Worm (Caenorhabditis elegans): ENCODE data around the gene R05D3.8.
A peak's percentile ranks its signal among the peaks of the same experiment; 100 is the strongest.
"Not testable (repeated sequence)": the region's sequence is repeated elsewhere in the genome, so short reads cannot be mapped to it uniquely, and the experiment has no call there.

R05D3.8 gene

DNA sequence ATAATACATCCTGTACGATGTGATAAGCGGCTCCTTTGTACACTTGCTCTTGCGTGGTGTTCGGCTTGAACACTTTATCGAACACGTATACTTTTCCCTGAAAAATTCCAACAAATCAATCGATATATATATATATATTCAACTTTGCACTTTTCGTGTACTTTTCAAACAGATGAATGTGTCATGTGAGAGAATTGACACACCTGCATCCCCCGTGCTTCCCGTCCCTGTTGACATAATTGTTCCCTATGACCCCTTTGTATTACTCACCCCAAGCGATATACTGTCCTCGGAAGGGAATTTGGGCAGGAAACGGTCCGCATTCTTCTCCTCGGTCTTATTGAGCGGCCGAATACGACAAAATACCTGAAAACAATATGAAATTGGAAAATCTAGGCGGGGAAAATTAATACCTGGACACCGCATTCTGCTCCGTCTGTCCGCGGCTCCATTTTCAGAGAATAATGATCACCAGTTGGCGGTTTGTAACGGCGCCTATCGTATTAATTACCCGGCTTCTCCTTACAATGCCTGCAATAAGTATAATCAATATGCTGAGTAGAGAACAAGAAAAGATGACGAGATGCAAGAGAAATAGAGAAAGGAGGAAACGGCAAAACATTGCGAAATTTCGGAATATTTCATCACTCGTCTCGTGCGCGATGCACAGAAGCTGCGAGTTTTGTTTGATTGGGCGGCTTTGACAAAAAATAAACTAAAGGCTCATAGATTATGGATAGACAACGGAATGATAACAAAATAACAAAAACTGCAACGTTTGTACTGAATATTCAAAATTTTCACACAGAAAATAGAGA, 3.3 kb downstream of the R05D3.8 start, which contains the start of gene unc-116:
Gene unc-116, minus strand, starts transcription at position 531 of the 818 bp plus-strand sequence.
- TF ChIP-seq odd-2 (tag; optimal IDR thresholded peaks at IDR 0.05) = no peak
- peak; percentile 44 for TF ChIP-seq ceh-48 (tag; optimal IDR thresholded peaks at IDR 0.05)
- TF ChIP-seq ceh-14 (tag; optimal IDR thresholded peaks at IDR 0.05) = no peak
- TF ChIP-seq hlh-13 (GFP tag; optimal IDR thresholded peaks at IDR 0.05) = no peak
- peak; percentile 20 for TF ChIP-seq nfya-1 (tag; optimal IDR thresholded peaks at IDR 0.05)
- no peak for TF ChIP-seq pros-1 (tag; optimal IDR thresholded peaks at IDR 0.05)
- no peak for TF ChIP-seq npax-4 (tag; optimal IDR thresholded peaks at IDR 0.05)
- no peak for TF ChIP-seq ref-2 (tag; optimal IDR thresholded peaks at IDR 0.05)
- no peak for TF ChIP-seq hlh-8 (tag; optimal IDR thresholded peaks at IDR 0.05)
- TF ChIP-seq unc-55 (GFP tag; optimal IDR thresholded peaks at IDR 0.05) = peak; percentile 59
- peak; percentile 11; the same call in 1 of the 2 replicates for TF ChIP-seq sox-2 (GFP tag; IDR thresholded peaks at IDR 0.05)
- TF ChIP-seq pax-1 (tag; optimal IDR thresholded peaks at IDR 0.05) = no peak
- TF ChIP-seq hlh-30 (tag; optimal IDR thresholded peaks at IDR 0.05; ENCODE audit: insufficient read depth) = peak; percentile 86
- peak; percentile 3 for TF ChIP-seq unc-42 (tag; optimal IDR thresholded peaks at IDR 0.05)
- no peak for TF ChIP-seq C38D4.7 (GFP tag; optimal IDR thresholded peaks at IDR 0.05)
- TF ChIP-seq ceh-22 (tag; optimal IDR thresholded peaks at IDR 0.05) = no peak
- TF ChIP-seq syd-9 (tag; optimal IDR thresholded peaks at IDR 0.05) = no peak
- TF ChIP-seq ama-1 (optimal IDR thresholded peaks at IDR 0.05) = peak; percentile 47
- no peak for TF ChIP-seq tbx-7 (tag; optimal IDR thresholded peaks at IDR 0.05)
- TF ChIP-seq elt-4 (tag; optimal IDR thresholded peaks at IDR 0.05) = no peak
- peak; percentile 5 for TF ChIP-seq ceh-31 (tag; optimal IDR thresholded peaks at IDR 0.05)
- TF ChIP-seq ets-4 (tag; optimal IDR thresholded peaks at IDR 0.05) = no peak
- TF ChIP-seq ceh-30 (tag; optimal IDR thresholded peaks at IDR 0.05) = no peak

DNA sequence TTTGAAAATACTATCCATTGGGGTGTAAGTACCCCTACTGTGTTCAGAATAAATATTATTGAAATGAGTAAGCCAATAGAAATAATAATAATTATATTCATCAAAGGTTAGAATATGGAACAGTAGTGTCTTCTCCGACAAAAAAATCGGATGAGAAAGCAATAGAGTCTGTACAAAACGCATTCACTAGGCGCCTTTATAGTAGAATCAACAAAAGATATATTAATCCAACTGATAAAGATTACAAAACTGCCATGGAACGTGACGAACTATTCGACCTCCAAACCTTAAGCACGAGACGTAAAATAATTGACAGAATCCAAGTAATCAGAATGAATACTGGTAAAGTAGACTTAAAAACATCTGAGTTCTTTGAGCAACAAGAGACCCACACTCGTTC, 10.3 kb downstream of the R05D3.8 start, which contains the start of gene clc-29:
Gene clc-29, minus strand, starts transcription at position 101 of the 400 bp plus-strand sequence.
- not testable (repeated sequence) for TF ChIP-seq eyg-1, pat-9, ceh-9 (tag; optimal IDR thresholded peaks at IDR 0.05)

DNA sequence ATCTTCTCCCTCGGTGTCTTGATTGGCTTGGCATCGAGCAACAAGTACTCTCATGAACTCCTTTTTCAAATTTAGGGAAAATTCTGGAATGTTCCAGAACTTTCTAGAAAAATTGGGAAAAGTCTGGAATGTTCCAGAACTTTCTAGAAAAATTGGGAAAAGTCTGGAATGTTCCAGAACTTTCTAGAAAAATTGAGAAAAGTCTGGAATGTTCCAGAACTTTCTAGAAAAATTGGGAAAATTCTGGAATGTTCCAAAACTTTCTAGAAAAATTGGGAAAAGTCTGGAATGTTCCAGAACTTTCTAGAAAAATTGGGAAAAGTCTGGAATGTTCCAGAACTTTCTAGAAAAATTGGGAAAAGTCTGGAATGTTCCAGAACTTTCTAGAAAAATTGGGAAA, 13.8 kb downstream of the R05D3.8 start, which contains the start of gene ZC262.7:
Gene ZC262.7, minus strand, starts transcription at position 54 of the 400 bp plus-strand sequence.
- not testable (repeated sequence) for TF ChIP-seq unc-42, fkh-6, fax-1 (tag; optimal IDR thresholded peaks at IDR 0.05)

DNA sequence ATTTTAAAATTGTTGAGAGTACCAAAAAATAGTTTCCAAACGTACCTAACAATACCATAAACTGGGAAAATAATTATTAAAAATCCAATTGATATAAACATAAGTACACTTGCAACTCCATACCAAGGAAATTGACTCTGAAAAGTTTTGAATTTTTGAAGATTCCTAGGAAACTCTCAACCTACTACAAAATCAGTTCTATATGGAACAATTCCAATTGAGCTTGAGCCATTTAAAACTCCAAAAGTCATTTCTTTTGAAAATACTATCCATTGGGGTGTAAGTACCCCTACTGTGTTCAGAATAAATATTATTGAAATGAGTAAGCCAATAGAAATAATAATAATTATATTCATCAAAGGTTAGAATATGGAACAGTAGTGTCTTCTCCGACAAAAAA, 18.8 kb downstream of the R05D3.8 start, which contains the start of gene clc-28:
Gene clc-28, minus strand, starts transcription at position 101 of the 400 bp plus-strand sequence.
- TF ChIP-seq hlh-13 (GFP tag; optimal IDR thresholded peaks at IDR 0.05); tbx-7 (tag; optimal IDR thresholded peaks at IDR 0.05); sox-4 (tag; optimal IDR thresholded peaks at IDR 0.05): not testable (repeated sequence)

DNA sequence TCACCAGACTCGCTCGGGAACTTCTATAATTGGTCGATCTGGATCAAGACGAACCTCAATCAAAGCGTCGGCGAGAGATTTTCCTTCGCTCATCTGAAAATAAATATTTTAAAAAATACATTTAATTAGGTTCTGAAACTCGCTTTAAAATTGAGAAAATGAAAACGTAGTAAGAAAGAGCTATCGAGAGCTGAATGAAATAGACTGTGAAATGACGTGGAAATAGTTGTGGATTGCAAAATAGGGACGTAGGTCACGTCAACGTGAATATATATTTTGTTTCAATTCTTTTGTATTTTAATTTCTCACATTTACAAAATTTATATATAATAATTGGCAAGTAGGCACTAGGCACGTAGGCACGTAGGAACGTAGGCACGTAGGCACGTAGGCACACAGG, 23.7 kb downstream of the R05D3.8 start, which contains the start of gene ZC262.4:
Gene ZC262.4, minus strand, starts transcription at position 101 of the 400 bp plus-strand sequence.
- TF ChIP-seq ztf-16 (tag; optimal IDR thresholded peaks at IDR 0.05) = no peak
- no peak for TF ChIP-seq ceh-24 (tag; optimal IDR thresholded peaks at IDR 0.05)
- no peak for TF ChIP-seq ceh-19 (GFP tag; optimal IDR thresholded peaks at IDR 0.05)
- no peak for TF ChIP-seq ceh-9 (tag; optimal IDR thresholded peaks at IDR 0.05)
- no peak for TF ChIP-seq sox-4 (tag; optimal IDR thresholded peaks at IDR 0.05)
- TF ChIP-seq ceh-22 (tag; optimal IDR thresholded peaks at IDR 0.05) = no peak
